Fruit fly (Drosophila melanogaster): ENCODE measurements around the gene CG12817.

Gene CG12817

DNA sequence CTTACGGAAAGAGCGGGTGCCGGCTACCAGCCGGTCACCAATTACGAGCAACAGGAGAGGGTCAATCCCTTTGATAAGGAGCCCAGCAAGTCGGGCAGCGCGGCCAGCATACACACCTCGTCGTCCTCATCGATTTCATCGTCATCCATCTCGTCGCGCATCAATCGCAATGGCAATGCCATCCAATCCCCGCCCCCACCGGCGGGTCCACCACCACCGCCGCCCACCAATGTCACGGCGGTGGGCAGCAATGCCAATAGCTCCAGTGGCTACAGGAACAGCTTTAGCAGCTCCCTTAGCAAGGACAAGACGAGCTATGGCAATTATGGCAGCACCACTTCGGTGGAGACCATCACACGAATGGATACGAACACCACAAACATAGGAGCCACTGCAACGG, 6.5 kb downstream of the CG12817 start:
- TF ChIP-seq CG12768 (GFP tag; optimal IDR thresholded peaks at IDR 0.05) (no peak), CG7101 (tag; optimal IDR thresholded peaks at IDR 0.05) (no peak), kay (GFP tag; ENCODE audit: borderline replicate concordance) (no peak), CG1620 (GFP tag; optimal IDR thresholded peaks at IDR 0.05) (no peak), Mnt (GFP tag; optimal IDR thresholded peaks at IDR 0.05) (no peak), CG14711 (tag; optimal IDR thresholded peaks at IDR 0.05) (no peak), Crg-1 (GFP tag; optimal IDR thresholded peaks at IDR 0.05) (no peak), bab1 (GFP tag; optimal IDR thresholded peaks at IDR 0.05) (no peak), CG11617 (GFP tag; optimal IDR thresholded peaks at IDR 0.05) (no peak), Clk (GFP tag; optimal IDR thresholded peaks at IDR 0.05) (no peak), toe (GFP tag; optimal IDR thresholded peaks at IDR 0.05) (no peak), ovo (GFP tag; optimal IDR thresholded peaks at IDR 0.05) (no peak), cnc (optimal IDR thresholded peaks at IDR 0.05) (no peak), cic (GFP tag; optimal IDR thresholded peaks at IDR 0.05) (no peak), Hr96 (GFP tag; optimal IDR thresholded peaks at IDR 0.05) (no peak), tj (GFP tag; optimal IDR thresholded peaks at IDR 0.05) (no peak)

DNA sequence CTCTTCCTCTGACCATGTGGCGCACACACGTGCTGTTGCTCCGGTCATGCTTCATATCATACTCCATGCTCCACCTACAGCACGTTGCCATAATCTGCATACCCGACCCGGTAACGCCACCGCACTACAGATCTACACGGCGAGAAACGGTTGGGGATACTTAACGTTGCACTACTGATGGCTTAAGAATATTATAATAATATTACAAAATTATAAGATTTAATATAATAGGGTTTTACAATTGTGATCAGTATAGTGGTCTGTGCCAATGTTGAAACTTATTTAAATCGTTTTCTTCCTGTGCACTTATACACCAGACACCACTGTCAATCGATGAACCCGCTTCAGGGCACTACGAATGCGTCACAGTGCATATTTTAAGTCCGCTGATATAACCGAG, 11.1 kb downstream of the CG12817 start:
- TF ChIP-seq toe (GFP tag; optimal IDR thresholded peaks at IDR 0.05) (peak; percentile 30), bab1 (GFP tag; optimal IDR thresholded peaks at IDR 0.05) (peak; percentile 72), Crg-1 (GFP tag; optimal IDR thresholded peaks at IDR 0.05) (peak; percentile 19), CG11617 (GFP tag; optimal IDR thresholded peaks at IDR 0.05) (peak; percentile 57), CG5204 (GFP tag; optimal IDR thresholded peaks at IDR 0.05) (peak; percentile 15), Mnt (GFP tag; optimal IDR thresholded peaks at IDR 0.05) (no peak), kay (GFP tag; ENCODE audit: borderline replicate concordance) (peak; percentile 59), Hr96 (GFP tag; optimal IDR thresholded peaks at IDR 0.05) (no peak), CG7045 (GFP tag; optimal IDR thresholded peaks at IDR 0.05) (peak; percentile 90), tj (GFP tag; optimal IDR thresholded peaks at IDR 0.05) (peak; percentile 28), CG12768 (GFP tag; optimal IDR thresholded peaks at IDR 0.05) (peak; percentile 87), CG14711 (tag; optimal IDR thresholded peaks at IDR 0.05) (peak; percentile 72), Clk (GFP tag; optimal IDR thresholded peaks at IDR 0.05) (peak; percentile 62), CG7101 (tag; optimal IDR thresholded peaks at IDR 0.05) (peak; percentile 78), cic (GFP tag; optimal IDR thresholded peaks at IDR 0.05) (peak; percentile 20), CG1620 (GFP tag; optimal IDR thresholded peaks at IDR 0.05) (no peak), cnc (optimal IDR thresholded peaks at IDR 0.05) (no peak), pad (GFP tag; optimal IDR thresholded peaks at IDR 0.05) (peak; percentile 29), ovo (GFP tag; optimal IDR thresholded peaks at IDR 0.05) (no peak), CG33017 (tag; optimal IDR thresholded peaks at IDR 0.05) (peak; percentile 89)

DNA sequence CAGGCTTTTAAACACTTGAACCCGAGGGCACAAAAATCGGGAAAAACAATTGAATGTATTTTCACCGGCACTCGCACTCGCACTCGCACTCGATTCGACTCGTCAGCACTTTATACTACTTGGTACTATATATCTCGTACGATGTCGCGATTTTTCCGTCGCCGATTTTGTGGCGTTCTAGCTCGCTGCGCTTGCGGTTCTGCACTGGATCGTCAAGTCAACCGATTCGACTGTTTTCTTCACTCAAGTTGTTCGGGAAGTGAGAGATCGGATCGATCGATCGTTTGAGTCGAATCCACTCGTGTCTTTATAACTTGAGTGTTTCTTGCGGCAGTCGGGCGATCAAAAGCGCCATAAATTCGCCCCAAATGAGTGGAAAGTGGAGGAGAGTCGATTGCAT, 11.7 kb downstream of the CG12817 start, which contains the start of gene Timp:
Timp (minus strand) TSS at position 209 of the 400 bp plus-strand sequence.
- TF ChIP-seq CG1620 (GFP tag; optimal IDR thresholded peaks at IDR 0.05) (no peak), CG11617 (GFP tag; optimal IDR thresholded peaks at IDR 0.05) (no peak), toe (GFP tag; optimal IDR thresholded peaks at IDR 0.05) (no peak), tj (GFP tag; optimal IDR thresholded peaks at IDR 0.05) (peak; percentile 97), bab1 (GFP tag; optimal IDR thresholded peaks at IDR 0.05) (peak; percentile 30), CG12768 (GFP tag; optimal IDR thresholded peaks at IDR 0.05) (peak; percentile 54), ovo (GFP tag; optimal IDR thresholded peaks at IDR 0.05) (no peak), kay (GFP tag; ENCODE audit: borderline replicate concordance) (no peak), CG33017 (tag; optimal IDR thresholded peaks at IDR 0.05) (no peak), Mnt (GFP tag; optimal IDR thresholded peaks at IDR 0.05) (peak; percentile 21), Clk (GFP tag; optimal IDR thresholded peaks at IDR 0.05) (no peak), Crg-1 (GFP tag; optimal IDR thresholded peaks at IDR 0.05) (no peak), Hr96 (GFP tag; optimal IDR thresholded peaks at IDR 0.05) (peak; percentile 20), pad (GFP tag; optimal IDR thresholded peaks at IDR 0.05) (no peak), CG7101 (tag; optimal IDR thresholded peaks at IDR 0.05) (no peak), cnc (optimal IDR thresholded peaks at IDR 0.05) (no peak), CG7045 (GFP tag; optimal IDR thresholded peaks at IDR 0.05) (no peak), CG14711 (tag; optimal IDR thresholded peaks at IDR 0.05) (no peak), cic (GFP tag; optimal IDR thresholded peaks at IDR 0.05) (peak; percentile 32), CG5204 (GFP tag; optimal IDR thresholded peaks at IDR 0.05) (no peak)

DNA sequence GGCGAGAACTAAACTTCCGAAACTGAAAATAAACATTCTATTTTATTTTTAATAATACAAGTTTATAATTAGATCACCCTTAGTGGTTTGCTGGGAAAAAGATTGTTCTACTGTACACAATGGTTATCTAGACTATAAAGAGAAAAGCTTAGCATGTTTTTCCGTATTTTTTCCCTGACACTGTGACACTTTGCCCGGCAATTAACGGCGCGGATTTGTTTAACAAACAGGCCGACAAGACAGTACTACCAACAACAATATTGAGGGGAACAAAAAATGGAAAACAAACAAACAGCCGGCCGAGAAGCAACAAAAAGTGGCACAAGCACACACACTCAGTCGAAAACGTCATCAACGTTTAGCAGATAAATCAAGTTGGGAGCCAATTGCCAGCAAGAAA, 17.8 kb downstream of the CG12817 start:
- no peak for TF ChIP-seq Crg-1 (GFP tag; optimal IDR thresholded peaks at IDR 0.05)
- TF ChIP-seq kay (GFP tag; ENCODE audit: borderline replicate concordance) = peak; percentile 69

DNA sequence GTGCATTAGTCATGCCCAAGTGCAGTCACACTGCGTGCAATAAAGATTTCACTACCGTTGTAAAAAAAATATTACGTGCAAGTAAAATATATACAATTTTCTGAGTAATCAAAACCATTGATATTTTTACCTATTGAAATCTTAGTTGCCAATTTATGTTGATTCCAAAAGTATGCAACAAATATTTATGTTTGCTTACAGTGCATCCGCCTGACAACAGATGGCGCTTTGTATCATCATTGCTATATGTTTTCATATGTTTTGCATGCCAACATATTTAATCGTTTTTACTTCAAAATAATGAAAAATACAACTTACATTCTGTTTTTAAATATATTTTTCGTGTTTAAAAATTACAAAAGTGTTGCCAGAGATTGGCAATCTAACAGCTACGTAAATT, 21.0 kb downstream of the CG12817 start:
- TF ChIP-seq Hr96 (GFP tag; optimal IDR thresholded peaks at IDR 0.05) (no peak), bab1 (GFP tag; optimal IDR thresholded peaks at IDR 0.05) (peak; percentile 69), cnc (optimal IDR thresholded peaks at IDR 0.05) (no peak), ovo (GFP tag; optimal IDR thresholded peaks at IDR 0.05) (no peak), CG14711 (tag; optimal IDR thresholded peaks at IDR 0.05) (no peak), CG11617 (GFP tag; optimal IDR thresholded peaks at IDR 0.05) (no peak), Clk (GFP tag; optimal IDR thresholded peaks at IDR 0.05) (no peak), CG1620 (GFP tag; optimal IDR thresholded peaks at IDR 0.05) (no peak), toe (GFP tag; optimal IDR thresholded peaks at IDR 0.05) (peak; percentile 10), pad (GFP tag; optimal IDR thresholded peaks at IDR 0.05) (no peak), cic (GFP tag; optimal IDR thresholded peaks at IDR 0.05) (no peak), Mnt (GFP tag; optimal IDR thresholded peaks at IDR 0.05) (no peak), CG5204 (GFP tag; optimal IDR thresholded peaks at IDR 0.05) (no peak), CG7045 (GFP tag; optimal IDR thresholded peaks at IDR 0.05) (no peak), CG33017 (tag; optimal IDR thresholded peaks at IDR 0.05) (no peak), CG7101 (tag; optimal IDR thresholded peaks at IDR 0.05) (no peak), kay (GFP tag; ENCODE audit: borderline replicate concordance) (peak; percentile 38), CG12768 (GFP tag; optimal IDR thresholded peaks at IDR 0.05) (no peak), tj (GFP tag; optimal IDR thresholded peaks at IDR 0.05) (no peak), Crg-1 (GFP tag; optimal IDR thresholded peaks at IDR 0.05) (no peak)
